Worm (Caenorhabditis elegans): Measurements from ENCODE around the gene asm-1.

ce11 chrII:6908689-6909088 is 1.2 kb upstream of the asm-1 start:
- no peak for TF ChIP-seq mxl-2 (GFP tag; conservative IDR thresholded peaks at IDR 0.05)
- TF ChIP-seq mdl-1 (tag; optimal IDR thresholded peaks at IDR 0.05) = peak in 1 of 2 experiments; percentile 9
- TF ChIP-seq pha-4 (GFP tag; IDR thresholded peaks at IDR 0.05) = no peak
- no peak for TF ChIP-seq pha-4 (tag; optimal IDR thresholded peaks at IDR 0.05)
- no peak for TF ChIP-seq lsy-2 (tag; optimal IDR thresholded peaks at IDR 0.05)
- TF ChIP-seq fos-1 (tag; optimal IDR thresholded peaks at IDR 0.05) = no peak
- no peak for TF ChIP-seq ceh-82 (tag; optimal IDR thresholded peaks at IDR 0.05)
- no peak for TF ChIP-seq hlh-30 (tag; optimal IDR thresholded peaks at IDR 0.05; ENCODE audit: insufficient read depth)
- TF ChIP-seq gei-8 (GFP tag; optimal IDR thresholded peaks at IDR 0.05) = no peak
- TF ChIP-seq ztf-11 (tag; optimal IDR thresholded peaks at IDR 0.05) = no peak
- no peak for TF ChIP-seq egl-27 (tag; optimal IDR thresholded peaks at IDR 0.05)
- no peak for TF ChIP-seq ama-1 (optimal IDR thresholded peaks at IDR 0.05)
- TF ChIP-seq dmd-9 (GFP tag; IDR thresholded peaks at IDR 0.05) = no peak
- TF ChIP-seq nhr-237 (tag; optimal IDR thresholded peaks at IDR 0.05) = no peak
